Worm (Caenorhabditis elegans): Measurements from ENCODE around the gene nonu-1.

Gene nonu-1

ce11 chrIII:4814730-4815129, 35.0 kb downstream of the nonu-1 start, which contains the start of gene arl-6:
Gene arl-6, minus strand, starts transcription at chrIII:4814830.
- TF ChIP-seq nhr-23 (tag; optimal IDR thresholded peaks at IDR 0.05) = no peak
- TF ChIP-seq nfya-1 (tag; optimal IDR thresholded peaks at IDR 0.05; ENCODE audit: insufficient read depth) = no peak
- TF ChIP-seq R02D3.7 (tag; optimal IDR thresholded peaks at IDR 0.05) = no peak
- no peak for TF ChIP-seq unc-62 (GFP tag; optimal IDR thresholded peaks at IDR 0.05)
- no peak for TF ChIP-seq ceh-9 (tag; optimal IDR thresholded peaks at IDR 0.05)
- TF ChIP-seq egl-5 (tag; optimal IDR thresholded peaks at IDR 0.05) = no peak
- TF ChIP-seq ceh-28 (tag; optimal IDR thresholded peaks at IDR 0.05) = no peak
- TF ChIP-seq nhr-12 (tag; optimal IDR thresholded peaks at IDR 0.05) = no peak
- TF ChIP-seq nhr-11 (tag; optimal IDR thresholded peaks at IDR 0.05) = no peak
- no peak for TF ChIP-seq fos-1 (tag; optimal IDR thresholded peaks at IDR 0.05)
- TF ChIP-seq skn-1 (tag; optimal IDR thresholded peaks at IDR 0.05) = no peak
- TF ChIP-seq eor-1 (tag; optimal IDR thresholded peaks at IDR 0.05) = no peak
- TF ChIP-seq lin-39 (tag; optimal IDR thresholded peaks at IDR 0.05) = no peak

ce11 chrIII:4811195-4811594, 38.5 kb downstream of the nonu-1 start, which contains the start of gene C38D4.7:
Gene C38D4.7, minus strand, starts transcription at chrIII:4811295.
- TF ChIP-seq fkh-2 (tag; optimal IDR thresholded peaks at IDR 0.05) (no peak), nhr-23 (tag; optimal IDR thresholded peaks at IDR 0.05) (no peak), aly-2 (tag; optimal IDR thresholded peaks at IDR 0.05) (no peak), nhr-28 (tag; optimal IDR thresholded peaks at IDR 0.05) (no peak), mdl-1 (tag; optimal IDR thresholded peaks at IDR 0.05) (no peak)

ce11 chrIII:4809526-4810153, 40.1 kb downstream of the nonu-1 start, which contains the start of gene pal-1:
Gene pal-1, minus strand, starts transcription at chrIII:4809576.
- TF ChIP-seq jun-1 (tag; optimal IDR thresholded peaks at IDR 0.05) (no peak), nhr-11 (tag; optimal IDR thresholded peaks at IDR 0.05) (no peak), nhr-23 (tag; optimal IDR thresholded peaks at IDR 0.05) (no peak), ztf-4 (tag; optimal IDR thresholded peaks at IDR 0.05) (no peak), ama-1 (optimal IDR thresholded peaks at IDR 0.05) (no peak), ZK546.5 (tag; optimal IDR thresholded peaks at IDR 0.05) (no peak), nhr-76 (tag; optimal IDR thresholded peaks at IDR 0.05) (no peak), lin-15B (tag; optimal IDR thresholded peaks at IDR 0.05) (no peak), fos-1 (tag; optimal IDR thresholded peaks at IDR 0.05) (no peak)

- TF ChIP-seq nfya-1 (tag; optimal IDR thresholded peaks at IDR 0.05; ENCODE audit: insufficient read depth) (peak; percentile 98), mdl-1 (tag; optimal IDR thresholded peaks at IDR 0.05) (no peak)
These were observed 41.6 kb downstream of the nonu-1 start for ce11 chrIII:4808089-4808488.

ce11 chrIII:4806345-4806744, 43.4 kb downstream of the nonu-1 start:
- TF ChIP-seq lin-15B (tag; optimal IDR thresholded peaks at IDR 0.05) (no peak), ama-1 (optimal IDR thresholded peaks at IDR 0.05) (no peak), nhr-77 (tag; optimal IDR thresholded peaks at IDR 0.05) (no peak), hmg-11 (tag; optimal IDR thresholded peaks at IDR 0.05) (no peak), jun-1 (tag; optimal IDR thresholded peaks at IDR 0.05) (no peak), fkh-10 (GFP tag; optimal IDR thresholded peaks at IDR 0.05) (no peak), pqm-1 (tag; optimal IDR thresholded peaks at IDR 0.05) (no peak)

- TF ChIP-seq ztf-4 (tag; optimal IDR thresholded peaks at IDR 0.05) (no peak), elt-1 (tag; optimal IDR thresholded peaks at IDR 0.05) (no peak), sea-2 (GFP tag; optimal IDR thresholded peaks at IDR 0.05) (no peak), fos-1 (tag; optimal IDR thresholded peaks at IDR 0.05) (no peak), pqm-1 (tag; optimal IDR thresholded peaks at IDR 0.05) (no peak)
These were observed 47.0 kb downstream of the nonu-1 start, which contains the start of gene metl-5 for ce11 chrIII:4802707-4803106. Gene metl-5, plus strand, starts transcription at chrIII:4803007.

All from whole organism, L3 larva.